Worm (Caenorhabditis elegans) whole organism, midembryonic: ENCODE measurements around the gene inx-7.

Experiments
- T22C8.4 ChIP-seq: fragments of 200-800 bp; sonication (Bioruptor generic); IDR thresholded peaks from 2 replicates; pipeline ENCODE4 v1.3.6; 2022; ENCODE audit warnings: missing genetic modification characterization, missing compliant biosample characterization
- med-1 ChIP-seq: sonication (generic microtip); optimal IDR thresholded peaks from 2 replicates; lab custom pipeline; 2017; ENCODE audit warnings: missing genetic modification characterization, mild to moderate bottlenecking, missing compliant biosample characterization, antibody characterized with exemption, missing genetic modification reagents; ENCODE audit not compliant: insufficient read depth

ce11 chrIV:5946602-5947444 is at the start of gene inx-7:
- TF ChIP-seq med-1 (GFP tag; lab: Kevin White, UChicago) = no peak
- no peak for TF ChIP-seq T22C8.4 (GFP tag; lab: Robert Waterston, UW)
